Worm (Caenorhabditis elegans): ENCODE measurements around the gene snb-5.
A peak's percentile ranks its signal among the peaks of the same experiment; 100 is the strongest.

The snb-5 gene

DNA sequence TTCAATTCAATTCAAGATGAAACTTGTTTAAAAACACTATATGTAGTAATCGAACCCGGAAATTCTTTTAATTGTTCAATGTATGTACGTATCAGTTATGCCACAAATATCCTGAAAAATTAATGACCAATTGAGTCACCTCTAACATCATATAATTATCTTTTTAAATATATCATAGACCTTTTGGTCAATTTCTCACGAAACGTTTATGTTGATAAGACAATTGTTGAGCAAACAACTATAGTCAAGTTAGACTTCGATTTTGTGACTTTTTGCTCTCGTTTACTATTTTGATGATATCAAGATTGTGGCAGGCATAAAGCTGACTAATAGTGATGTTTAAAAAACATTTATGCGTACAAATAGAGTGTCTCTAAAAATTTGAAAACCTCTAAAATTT, 37.4 kb downstream of the snb-5 start:
- TF ChIP-seq K11D2.4 (GFP tag; IDR thresholded peaks at IDR 0.05), result no peak
- no peak for TF ChIP-seq F49E8.2 (tag; optimal IDR thresholded peaks at IDR 0.05; ENCODE audit: insufficient read depth)
- TF ChIP-seq nhr-80 (tag; optimal IDR thresholded peaks at IDR 0.05), result peak; percentile 28
- TF ChIP-seq ztf-25 (GFP tag; IDR thresholded peaks at IDR 0.05), result no peak
- TF ChIP-seq Y67H2A.10 (GFP tag; conservative IDR thresholded peaks at IDR 0.05), result no peak
- no peak for TF ChIP-seq nfya-1 (tag; optimal IDR thresholded peaks at IDR 0.05; ENCODE audit: borderline replicate concordance, insufficient read depth)

DNA sequence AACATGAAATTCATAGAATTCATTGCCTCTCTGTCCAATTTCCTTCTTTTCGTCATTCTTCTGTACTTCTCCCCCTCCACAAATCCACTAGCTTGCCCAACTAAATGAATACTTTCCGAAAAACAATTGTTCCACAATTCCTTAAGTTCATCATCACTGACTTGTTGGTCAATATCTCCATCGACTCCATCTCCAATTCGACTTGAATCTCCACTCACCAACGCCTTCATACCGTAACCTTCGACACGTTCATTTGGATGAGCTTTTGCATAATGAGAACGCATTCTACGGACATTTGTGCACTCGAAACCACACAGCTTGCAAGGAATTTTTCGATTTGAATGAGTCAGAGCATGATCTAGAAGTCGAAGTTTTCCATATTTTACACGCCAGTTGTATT, 38.1 kb downstream of the snb-5 start:
- no peak for TF ChIP-seq F57C9.4 (tag; optimal IDR thresholded peaks at IDR 0.05)

DNA sequence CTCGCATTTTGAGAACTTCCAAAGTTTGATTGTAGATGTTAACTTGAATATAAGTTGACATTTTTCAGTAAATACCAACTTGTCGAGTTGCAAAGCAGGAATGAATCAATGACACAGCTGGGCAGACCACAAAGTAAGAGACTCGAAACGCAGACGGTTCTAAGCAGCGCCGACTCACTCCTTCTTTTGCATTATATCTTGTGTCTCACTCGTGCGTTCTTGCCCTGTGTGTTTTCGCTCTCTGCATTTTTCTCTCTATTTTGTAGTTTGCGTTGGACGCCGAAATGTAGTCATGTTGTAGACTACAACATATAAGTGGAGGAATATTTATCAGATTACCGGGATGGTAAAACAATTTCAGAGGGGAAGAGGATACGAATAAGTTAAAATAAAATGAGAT, 40.0 kb downstream of the snb-5 start, which contains the start of gene C02F5.12:
Gene C02F5.12, minus strand, starts transcription at position 221 of the 400 bp plus-strand sequence.
- 0 out of 2 replicates have a peak, but pooled peaks have one; percentile 69 for TF ChIP-seq nfya-2 (GFP tag; IDR thresholded peaks at IDR 0.05)
- TF ChIP-seq hsf-1 (GFP tag; IDR thresholded peaks at IDR 0.05), result peak; percentile 40; the same call in 1 of the 2 replicates
- TF ChIP-seq snpc-3.4 (tag; optimal IDR thresholded peaks at IDR 0.05), result peak; percentile 33
- no peak for TF ChIP-seq nhr-90 (tag; optimal IDR thresholded peaks at IDR 0.05)
- 0 out of 2 replicates have a peak, but pooled peaks have one; percentile 51 for TF ChIP-seq ceh-58 (GFP tag; IDR thresholded peaks at IDR 0.05)
- peak; percentile 56 for TF ChIP-seq ekl-4 (GFP tag; IDR thresholded peaks at IDR 0.05)
- TF ChIP-seq nhr-80 (tag; optimal IDR thresholded peaks at IDR 0.05), result peak; percentile 46
- peak; percentile 25 for TF ChIP-seq tbp1 (GFP tag; optimal IDR thresholded peaks at IDR 0.05)
- TF ChIP-seq lin-54 (GFP tag; optimal IDR thresholded peaks at IDR 0.05), result peak; percentile 61
- no peak for TF ChIP-seq nhr-179 (tag; optimal IDR thresholded peaks at IDR 0.05)
- peak; percentile 69 for TF ChIP-seq Y53G8AR.9 (GFP tag; conservative IDR thresholded peaks at IDR 0.05)
- TF ChIP-seq lsy-27 (tag; optimal IDR thresholded peaks at IDR 0.05; ENCODE audit: borderline replicate concordance, insufficient read depth), result no peak
- no peak for TF ChIP-seq hmg-20 (GFP tag; IDR thresholded peaks at IDR 0.05)
- TF ChIP-seq attf-5 (GFP tag; optimal IDR thresholded peaks at IDR 0.05), result peak; percentile 16
- no peak for TF ChIP-seq bed-2 (GFP tag; IDR thresholded peaks at IDR 0.05)
- peak; percentile 42; the same call in 1 of the 2 replicates for TF ChIP-seq B0336.3 (GFP tag; IDR thresholded peaks at IDR 0.05)
- TF ChIP-seq tbx-9 (tag; optimal IDR thresholded peaks at IDR 0.05; ENCODE audit: borderline replicate concordance), result no peak
- TF ChIP-seq ama-1 (optimal IDR thresholded peaks at IDR 0.05), result no peak
- TF ChIP-seq ama-1 (GFP tag; optimal IDR thresholded peaks at IDR 0.05), result no peak
- TF ChIP-seq fkh-3 (tag; optimal IDR thresholded peaks at IDR 0.05), result no peak
- 0 out of 2 replicates have a peak, but pooled peaks have one; percentile 19 for TF ChIP-seq attf-3 (GFP tag; conservative IDR thresholded peaks at IDR 0.05)
- TF ChIP-seq nfyb-1 (GFP tag; IDR thresholded peaks at IDR 0.05), result 0 out of 2 replicates have a peak, but pooled peaks have one; percentile 31
- peak; percentile 28; the same call in 1 of the 2 replicates for TF ChIP-seq mcd-1 (GFP tag; IDR thresholded peaks at IDR 0.05)
- no peak for TF ChIP-seq cebp-2 (GFP tag; IDR thresholded peaks at IDR 0.05)
- TF ChIP-seq madf-3 (GFP tag; IDR thresholded peaks at IDR 0.05), result no peak
- TF ChIP-seq madf-6 (GFP tag; IDR thresholded peaks at IDR 0.05), result peak; percentile 49; the same call in 1 of the 2 replicates
- peak; percentile 38 for TF ChIP-seq hmg-1.2 (GFP tag; IDR thresholded peaks at IDR 0.05)
- no peak for TF ChIP-seq cebp-1 (GFP tag; IDR thresholded peaks at IDR 0.05)
- TF ChIP-seq cebp-1 (tag; optimal IDR thresholded peaks at IDR 0.05), result peak; percentile 48
- no peak for TF ChIP-seq lsl-1 (GFP tag; optimal IDR thresholded peaks at IDR 0.05)
- TF ChIP-seq aptf-3 (GFP tag; IDR thresholded peaks at IDR 0.05), result no peak
- TF ChIP-seq tlf-1 (GFP tag; optimal IDR thresholded peaks at IDR 0.05), result peak; percentile 35
- peak; percentile 26; the same call in 1 of the 2 replicates for TF ChIP-seq pbrm-1 (GFP tag; IDR thresholded peaks at IDR 0.05)
- no peak for TF ChIP-seq chd-7 (tag; optimal IDR thresholded peaks at IDR 0.05)
